Fruit fly (Drosophila melanogaster): ENCODE results near the gene aop.

DNA sequence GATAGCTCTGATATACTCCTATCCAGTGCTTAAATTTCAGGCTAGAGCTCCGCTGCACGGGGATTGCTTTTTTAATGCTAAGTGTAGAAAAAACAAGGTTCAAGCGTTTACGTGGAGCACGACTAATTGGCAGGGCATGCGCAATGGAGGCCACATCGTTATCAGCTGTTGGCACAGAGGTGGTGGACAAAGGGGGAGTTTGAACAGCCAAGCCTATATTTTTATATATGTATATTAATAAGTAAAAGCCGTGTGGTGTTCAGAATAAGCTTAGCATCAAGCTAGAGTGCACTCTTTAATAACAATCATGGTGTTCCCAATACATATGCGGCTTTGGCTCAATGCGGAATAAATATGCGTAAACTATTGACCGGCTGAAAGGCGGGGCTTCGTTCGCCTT, 33.9 kb upstream of the aop start, which contains the start of gene CG15385:
- TF ChIP-seq CG8478 (optimal IDR thresholded peaks at IDR 0.05) (no peak), CTCF (optimal IDR thresholded peaks at IDR 0.05) (no peak)

Measured in S2 (cell line).